Fruit fly (Drosophila melanogaster) whole organism, prepupa: Measurements from ENCODE around the gene CG32295.
A peak's percentile ranks its signal among the peaks of the same experiment; 100 is the strongest.

Source experiments
- Blimp-1 ChIP-seq: fragments of 200-800 bp; sonication (Bioruptor generic); optimal IDR thresholded peaks from 3 replicates; lab custom pipeline; 2017; ENCODE audit warnings: missing biosample characterization, missing genetic modification characterization, mild to moderate bottlenecking, moderate library complexity, missing genetic modification reagents
- CG10631 ChIP-seq: fragments of 200-800 bp; sonication (Bioruptor generic); optimal IDR thresholded peaks from 2 replicates; lab custom pipeline; 2016; ENCODE audit warnings: missing biosample characterization, missing genetic modification characterization
- CG10669 ChIP-seq: fragments of 200-800 bp; sonication (Bioruptor generic); optimal IDR thresholded peaks from 3 replicates; lab custom pipeline; 2018; ENCODE audit warnings: missing biosample characterization, mild to moderate bottlenecking, missing genetic modification characterization, moderate library complexity
- CG11902 ChIP-seq: fragments of 200-800 bp; sonication (Bioruptor generic); optimal IDR thresholded peaks from 3 replicates; lab custom pipeline; 2016; ENCODE audit warnings: missing biosample characterization, missing genetic modification characterization
- CG15336 ChIP-seq: fragments of 200-800 bp; sonication (Bioruptor generic); IDR thresholded peaks from 2 replicates; pipeline ENCODE4 v1.3.6; 2022; ENCODE audit warnings: missing biosample characterization, missing genetic modification characterization
- CG16779 ChIP-seq: fragments of 200-800 bp; sonication (Bioruptor generic); optimal IDR thresholded peaks from 3 replicates; lab custom pipeline; 2017; ENCODE audit warnings: missing biosample characterization, mild to moderate bottlenecking, missing genetic modification characterization
- CG3032 ChIP-seq: fragments of 200-800 bp; optimal IDR thresholded peaks from 2 replicates; lab custom pipeline; 2019; ENCODE audit warnings: missing biosample characterization, mild to moderate bottlenecking, missing genetic modification characterization, moderate library complexity
- CG31627 ChIP-seq: fragments of 200-800 bp; sonication (Bioruptor generic); optimal IDR thresholded peaks from 3 replicates; lab custom pipeline; 2016; ENCODE audit warnings: missing biosample characterization, missing genetic modification characterization
- CG32006 ChIP-seq: fragments of 200-800 bp; sonication (Bioruptor generic); optimal IDR thresholded peaks from 3 replicates; lab custom pipeline; 2017; ENCODE audit warnings: missing biosample characterization, mild to moderate bottlenecking, missing genetic modification characterization
- CG34406 ChIP-seq: fragments of 200-800 bp; sonication (Bioruptor generic); optimal IDR thresholded peaks from 3 replicates; lab custom pipeline; 2016; ENCODE audit warnings: missing biosample characterization, missing genetic modification characterization
- CG3919 ChIP-seq: fragments of 200-800 bp; sonication (Bioruptor generic); optimal IDR thresholded peaks from 3 replicates; lab custom pipeline; 2016; ENCODE audit warnings: missing biosample characterization, missing genetic modification characterization
- CG4318 ChIP-seq: fragments of 200-800 bp; sonication (Bioruptor generic); optimal IDR thresholded peaks from 3 replicates; lab custom pipeline; 2017; ENCODE audit warnings: missing biosample characterization, mild to moderate bottlenecking, missing genetic modification characterization
- CG6163 ChIP-seq: fragments of 200-800 bp; sonication (Bioruptor generic); IDR thresholded peaks from 3 replicates; pipeline ENCODE4 v1.3.6; 2022; ENCODE audit warnings: missing biosample characterization, missing genetic modification characterization
- CG6276 ChIP-seq: fragments of 200-800 bp; sonication (Bioruptor generic); optimal IDR thresholded peaks from 2 replicates; lab custom pipeline; 2017; ENCODE audit warnings: missing biosample characterization, mild to moderate bottlenecking, missing genetic modification characterization
- CG6792 ChIP-seq: fragments of 200-800 bp; sonication (Bioruptor generic); optimal IDR thresholded peaks from 3 replicates; lab custom pipeline; 2016; ENCODE audit warnings: missing biosample characterization, missing genetic modification characterization
- CG6808 ChIP-seq: fragments of 200-800 bp; sonication (Bioruptor generic); optimal IDR thresholded peaks from 3 replicates; lab custom pipeline; 2017; ENCODE audit warnings: missing biosample characterization, missing genetic modification characterization, mild to moderate bottlenecking, moderate library complexity, missing genetic modification reagents
- CG7368 ChIP-seq: fragments of 200-800 bp; sonication (Bioruptor generic); optimal IDR thresholded peaks from 3 replicates; lab custom pipeline; 2016; ENCODE audit warnings: missing biosample characterization, missing genetic modification characterization
- CG8119 ChIP-seq: fragments of 200-800 bp; sonication (Bioruptor generic); IDR thresholded peaks from 3 replicates; pipeline ENCODE4 v1.3.6; 2022; ENCODE audit warnings: missing biosample characterization, missing genetic modification characterization
- CG8319 ChIP-seq: fragments of 200-800 bp; sonication (Bioruptor generic); optimal IDR thresholded peaks from 3 replicates; lab custom pipeline; 2016; ENCODE audit warnings: missing biosample characterization, missing genetic modification characterization
- CG8632 ChIP-seq: fragments of 200-800 bp; sonication (Bioruptor generic); optimal IDR thresholded peaks from 3 replicates; lab custom pipeline; 2016; ENCODE audit warnings: missing biosample characterization, missing genetic modification characterization
- CG9139 ChIP-seq: fragments of 200-800 bp; sonication (Bioruptor generic); optimal IDR thresholded peaks from 3 replicates; lab custom pipeline; 2017; ENCODE audit warnings: missing biosample characterization, mild to moderate bottlenecking, missing genetic modification characterization
- Eip75B ChIP-seq: fragments of 200-800 bp; sonication (Bioruptor generic); optimal IDR thresholded peaks from 3 replicates; lab custom pipeline; 2016; ENCODE audit warnings: missing biosample characterization, missing genetic modification characterization
- Eip78C ChIP-seq: fragments of 200-800 bp; sonication (Bioruptor generic); peaks from one replicate; lab custom pipeline; 2016; ENCODE audit warnings: missing biosample characterization, missing genetic modification characterization
- Eip93F ChIP-seq: fragments of 200-800 bp; sonication (Bioruptor generic); optimal IDR thresholded peaks from 2 replicates; lab custom pipeline; 2016; ENCODE audit warnings: missing biosample characterization, mild to moderate bottlenecking, missing genetic modification characterization
- Ets21C ChIP-seq: fragments of 200-800 bp; sonication (Bioruptor generic); optimal IDR thresholded peaks from 3 replicates; lab custom pipeline; 2016; ENCODE audit warnings: missing biosample characterization, missing genetic modification characterization
- Ets96B ChIP-seq: fragments of 200-800 bp; optimal IDR thresholded peaks from 2 replicates; lab custom pipeline; 2019; ENCODE audit warnings: missing biosample characterization, mild to moderate bottlenecking, missing genetic modification characterization, moderate library complexity
- Gug ChIP-seq: fragments of 200-800 bp; sonication (Bioruptor generic); IDR thresholded peaks from 2 replicates; pipeline ENCODE4 v1.3.6; 2022; ENCODE audit warnings: missing biosample characterization, missing genetic modification characterization
- Hr38 ChIP-seq: sonication (Bioruptor generic); optimal IDR thresholded peaks from 2 replicates; lab custom pipeline; 2016; ENCODE audit warnings: missing biosample characterization, missing genetic modification characterization
- Hr39 ChIP-seq: fragments of 200-800 bp; sonication (Bioruptor generic); optimal IDR thresholded peaks from 2 replicates; lab custom pipeline; 2016; ENCODE audit warnings: missing biosample characterization, missing genetic modification characterization
- Hr4 ChIP-seq: fragments of 200-800 bp; sonication (Bioruptor generic); optimal IDR thresholded peaks from 3 replicates; lab custom pipeline; 2016; ENCODE audit warnings: missing biosample characterization, missing genetic modification characterization
- Lpt ChIP-seq: fragments of 200-800 bp; sonication (Bioruptor generic); optimal IDR thresholded peaks from 3 replicates; lab custom pipeline; 2016; ENCODE audit warnings: missing biosample characterization, missing genetic modification characterization
- Met ChIP-seq: fragments of 200-800 bp; sonication (Bioruptor generic); optimal IDR thresholded peaks from 3 replicates; lab custom pipeline; 2016; ENCODE audit warnings: missing biosample characterization, missing genetic modification characterization
- OdsH ChIP-seq: fragments of 200-800 bp; sonication (Bioruptor generic); optimal IDR thresholded peaks from 3 replicates; lab custom pipeline; 2016; ENCODE audit warnings: missing biosample characterization, missing genetic modification characterization
- Smox ChIP-seq: fragments of 200-800 bp; sonication (Bioruptor generic); optimal IDR thresholded peaks from 3 replicates; lab custom pipeline; 2016; ENCODE audit warnings: missing biosample characterization, missing genetic modification characterization
- Sox102F ChIP-seq: fragments of 200-800 bp; sonication (Bioruptor generic); optimal IDR thresholded peaks from 2 replicates; lab custom pipeline; 2016; ENCODE audit warnings: missing biosample characterization, mild to moderate bottlenecking, missing genetic modification characterization
- Sox14 ChIP-seq: fragments of 200-800 bp; sonication (Bioruptor generic); optimal IDR thresholded peaks from 3 replicates; lab custom pipeline; 2016; ENCODE audit warnings: missing biosample characterization, missing genetic modification characterization
- Sox15 ChIP-seq: fragments of 200-800 bp; sonication (Bioruptor generic); optimal IDR thresholded peaks from 3 replicates; lab custom pipeline; 2016; ENCODE audit warnings: missing biosample characterization, missing genetic modification characterization
- dac ChIP-seq: fragments of 200-800 bp; sonication (Bioruptor generic); optimal IDR thresholded peaks from 2 replicates; lab custom pipeline; 2017; ENCODE audit warnings: missing biosample characterization, mild to moderate bottlenecking, missing genetic modification characterization
- dsx ChIP-seq: fragments of 200-800 bp; optimal IDR thresholded peaks from 3 replicates; lab custom pipeline; 2019; ENCODE audit warnings: missing biosample characterization, mild to moderate bottlenecking, missing genetic modification characterization, moderate library complexity; ENCODE audit not compliant: poor library complexity, severe bottlenecking
- eg ChIP-seq: fragments of 200-800 bp; sonication (Bioruptor generic); IDR thresholded peaks from 3 replicates; pipeline ENCODE4 v1.3.6; 2022; ENCODE audit warnings: missing biosample characterization, missing genetic modification characterization
- esn ChIP-seq: fragments of 200-800 bp; sonication (Bioruptor generic); optimal IDR thresholded peaks from 2 replicates; lab custom pipeline; 2016; ENCODE audit warnings: missing biosample characterization, mild to moderate bottlenecking, missing genetic modification characterization, moderate library complexity
- fd59A ChIP-seq: fragments of 200-800 bp; sonication (Bioruptor generic); optimal IDR thresholded peaks from 2 replicates; lab custom pipeline; 2017; ENCODE audit warnings: missing biosample characterization, mild to moderate bottlenecking, missing genetic modification characterization, missing genetic modification reagents
- fd85E ChIP-seq: fragments of 200-800 bp; sonication (Bioruptor generic); optimal IDR thresholded peaks from 3 replicates; lab custom pipeline; 2016; ENCODE audit warnings: missing biosample characterization, missing genetic modification characterization
- net ChIP-seq: fragments of 200-800 bp; sonication (Bioruptor generic); optimal IDR thresholded peaks from 3 replicates; lab custom pipeline; 2016; ENCODE audit warnings: missing biosample characterization, missing genetic modification characterization
- pdm3 ChIP-seq: fragments of 200-800 bp; sonication (Bioruptor generic); optimal IDR thresholded peaks from 3 replicates; lab custom pipeline; 2016; ENCODE audit warnings: missing biosample characterization, missing genetic modification characterization
- salr ChIP-seq, 2 experiments: fragments of 200-800 bp; sonication (Bioruptor generic); optimal IDR thresholded peaks; 3 replicates each; lab custom pipeline; 2016 to 2018; ENCODE audit warnings: missing biosample characterization in 2 of 2, missing genetic modification characterization in 2 of 2, mild to moderate bottlenecking in 1 of 2
- svp ChIP-seq: fragments of 200-800 bp; sonication (Bioruptor generic); peaks from one replicate; lab custom pipeline; 2016; ENCODE audit warnings: missing biosample characterization, missing genetic modification characterization
- topi ChIP-seq: fragments of 200-800 bp; sonication (Bioruptor generic); optimal IDR thresholded peaks from 3 replicates; lab custom pipeline; 2016; ENCODE audit warnings: missing biosample characterization, missing genetic modification characterization

Gene CG32295

dm6 chr3L:2526873-2527272, at the start of gene CG32295:
Gene CG32295, minus strand, starts transcription at chr3L:2526973.
- TF ChIP-seq Blimp-1 (no peak), CG8632 (GFP tag; lab: Kevin White, UChicago) (no peak), Eip75B (GFP tag; lab: Kevin White, UChicago) (no peak), CG8119 (GFP tag; lab: Robert Waterston, UW) (no peak), Lpt (GFP tag; lab: Kevin White, UChicago) (no peak), pdm3 (GFP tag; lab: Kevin White, UChicago) (no peak), CG9139 (no peak), esn (GFP tag; lab: Kevin White, UChicago) (no peak), Sox15 (GFP tag; lab: Kevin White, UChicago) (no peak), Hr38 (GFP tag; lab: Kevin White, UChicago) (no peak), CG6163 (GFP tag; lab: Robert Waterston, UW) (no peak), Gug (GFP tag; lab: Robert Waterston, UW) (no peak), CG34406 (GFP tag; lab: Kevin White, UChicago) (no peak), CG3032 (tag; lab: Kevin White, UChicago) (no peak), CG11902 (GFP tag; lab: Kevin White, UChicago) (no peak), Ets96B (tag; lab: Kevin White, UChicago) (no peak), CG6808 (GFP tag; lab: Kevin White, UChicago) (no peak)

- TF ChIP-seq CG34406 (GFP tag; lab: Kevin White, UChicago) (peak; percentile 10), Hr4 (peak; percentile 64), CG9139 (no peak), salr (GFP tag; optimal IDR thresholded peaks at IDR 0.05; lab: Kevin White, UChicago) (peak in 1 of 2 experiments; percentile 5), CG10669 (peak; percentile 21), CG10631 (GFP tag; lab: Kevin White, UChicago) (peak; percentile 41), Smox (GFP tag; lab: Kevin White, UChicago) (no peak), esn (GFP tag; lab: Kevin White, UChicago) (no peak), pdm3 (GFP tag; lab: Kevin White, UChicago) (peak; percentile 49), Sox14 (no peak), Lpt (GFP tag; lab: Kevin White, UChicago) (peak; percentile 18), CG16779 (tag; lab: Kevin White, UChicago) (no peak), fd85E (GFP tag; lab: Kevin White, UChicago) (no peak), Hr38 (GFP tag; lab: Kevin White, UChicago) (no peak), eg (GFP tag; lab: Robert Waterston, UW) (peak; percentile 56), Blimp-1 (no peak), CG8632 (GFP tag; lab: Kevin White, UChicago) (no peak), CG6276 (GFP tag; lab: Kevin White, UChicago) (peak; percentile 35), topi (GFP tag; lab: Kevin White, UChicago) (peak; percentile 53), CG15336 (GFP tag; lab: Robert Waterston, UW) (peak; percentile 72), CG8319 (no peak), dsx (GFP tag; lab: Kevin White, UChicago) (peak; percentile 14), Eip93F (no peak), Ets21C (no peak), OdsH (GFP tag; lab: Kevin White, UChicago) (peak; percentile 32), CG31627 (no peak), Eip75B (GFP tag; lab: Kevin White, UChicago) (peak; percentile 29), CG7368 (GFP tag; lab: Kevin White, UChicago) (peak; percentile 44), Met (no peak), CG6163 (GFP tag; lab: Robert Waterston, UW) (peak; percentile 51; the same call in 2 of the 3 replicates), CG8119 (GFP tag; lab: Robert Waterston, UW) (peak; percentile 65), Sox15 (GFP tag; lab: Kevin White, UChicago) (no peak), CG3032 (tag; lab: Kevin White, UChicago) (peak; percentile 37), Hr39 (GFP tag; lab: Kevin White, UChicago) (peak; percentile 6), CG32006 (GFP tag; lab: Kevin White, UChicago) (peak; percentile 63), net (GFP tag; lab: Kevin White, UChicago) (peak; percentile 39), CG6792 (peak; percentile 33), Sox102F (GFP tag; lab: Kevin White, UChicago) (no peak), dac (GFP tag; lab: Kevin White, UChicago) (no peak), svp (peak; percentile 45), Eip78C (GFP tag; lab: Kevin White, UChicago) (peak; percentile 86), CG4318 (peak; percentile 10), fd59A (GFP tag; lab: Kevin White, UChicago) (peak; percentile 21), Ets96B (tag; lab: Kevin White, UChicago) (peak; percentile 39), CG3919 (GFP tag; lab: Kevin White, UChicago) (peak; percentile 56)
Observed at dm6 chr3L:2575240-2575639, 48.5 kb upstream of the CG32295 start.
